Fruit fly (Drosophila melanogaster) whole organism, embryonic: ENCODE results near the gene Eig71Ej.

Experiments
- CG2678 ChIP-seq: fragments of 200-800 bp; sonication (Bioruptor generic); optimal IDR thresholded peaks from 3 replicates; lab custom pipeline; 2019; ENCODE audit warnings: missing biosample characterization, mild to moderate bottlenecking, missing genetic modification characterization, moderate library complexity
- CkIIα-i1 ChIP-seq: fragments of 200-800 bp; sonication (Bioruptor generic); IDR thresholded peaks from 2 replicates; pipeline ENCODE4 v1.3.6; 2022; ENCODE audit warnings: missing biosample characterization, missing genetic modification characterization
- slp2 ChIP-seq: fragments of 200-800 bp; sonication (Bioruptor generic); optimal IDR thresholded peaks from 2 replicates; lab custom pipeline; 2016; ENCODE audit warnings: missing biosample characterization, missing genetic modification characterization

DNA sequence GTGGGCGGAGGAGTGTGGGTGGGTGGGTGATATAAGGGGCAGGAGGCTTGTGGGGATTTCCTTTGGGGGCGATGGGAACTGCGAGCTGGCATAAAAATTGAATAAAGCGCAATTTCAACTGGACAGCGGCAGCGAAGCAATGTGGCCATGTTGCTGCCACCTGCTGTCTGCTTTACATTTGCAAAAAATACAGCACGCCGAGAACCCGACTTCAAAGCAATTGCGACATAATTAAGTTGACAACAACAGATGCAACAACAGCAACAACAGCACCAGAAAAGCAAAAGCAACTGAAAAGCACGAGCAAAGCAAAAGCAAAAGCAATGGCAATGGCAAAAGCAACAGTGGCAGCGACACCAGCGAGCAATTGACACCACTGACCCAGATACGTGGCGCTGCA is 47.3 kb upstream of the Eig71Ej start:
- no peak for TF ChIP-seq slp2 (GFP tag; lab: Kevin White, UChicago)
- no peak for TF ChIP-seq CkIIα-i1
- TF ChIP-seq CG2678 (tag; lab: Kevin White, UChicago) = no peak
